Worm (Caenorhabditis elegans) whole organism, mixed stage, embryonic: ENCODE measurements around the gene gsto-1.

Source experiments
- elt-1 ChIP-seq: sonication (generic microtip); optimal IDR thresholded peaks from 2 replicates; lab custom pipeline; 2017; ENCODE audit warnings: missing genetic modification characterization, mild to moderate bottlenecking, missing compliant biosample characterization, antibody characterized with exemption, moderate library complexity, borderline replicate concordance; ENCODE audit not compliant: insufficient read depth
- lsy-2 ChIP-seq: fragments of 150-350 bp; optimal IDR thresholded peaks from 2 replicates; lab custom pipeline; 2014; ENCODE audit warnings: missing biosample characterization, missing genetic modification characterization
- mep-1 ChIP-seq: fragments of 150-350 bp; optimal IDR thresholded peaks from 2 replicates; lab custom pipeline; 2017; ENCODE audit warnings: missing biosample characterization, missing genetic modification reagents, missing genetic modification characterization, inconsistent platforms
- unc-39 ChIP-seq: fragments of 150-350 bp; optimal IDR thresholded peaks from 2 replicates; lab custom pipeline; 2014; ENCODE audit warnings: missing biosample characterization, missing genetic modification characterization
- unc-62 ChIP-seq: fragments of 150-350 bp; optimal IDR thresholded peaks from 2 replicates; lab custom pipeline; 2014; ENCODE audit warnings: missing biosample characterization, missing genetic modification reagents, missing genetic modification characterization

ce11 chrIII:7933235-7933634 is 13.6 kb downstream of the gsto-1 start, which contains the start of gene ran-2:
- TF ChIP-seq elt-1 (tag; lab: Kevin White, UChicago) (no peak), unc-62 (GFP tag; lab: Kevin White, UChicago) (no peak), unc-39 (tag; lab: Kevin White, UChicago) (no peak), mep-1 (tag; lab: Kevin White, UChicago) (no peak), lsy-2 (tag; lab: Kevin White, UChicago) (no peak)
